Fruit fly (Drosophila melanogaster) whole organism, prepupa: Measurements from ENCODE around the gene CG9098.

ENCODE experiments used
- CG10631 ChIP-seq: fragments of 200-800 bp; sonication (Bioruptor generic); optimal IDR thresholded peaks from 2 replicates; lab custom pipeline; 2016; ENCODE audit warnings: missing biosample characterization, missing genetic modification characterization
- CG11762 ChIP-seq: fragments of 200-800 bp; sonication (Bioruptor generic); optimal IDR thresholded peaks from 3 replicates; lab custom pipeline; 2016; ENCODE audit warnings: missing biosample characterization, missing genetic modification characterization; ENCODE audit not compliant: insufficient read depth
- CG11902 ChIP-seq: fragments of 200-800 bp; sonication (Bioruptor generic); optimal IDR thresholded peaks from 3 replicates; lab custom pipeline; 2016; ENCODE audit warnings: missing biosample characterization, missing genetic modification characterization
- CG1621 ChIP-seq: fragments of 200-800 bp; sonication (Bioruptor generic); optimal IDR thresholded peaks from 3 replicates; lab custom pipeline; 2018; ENCODE audit warnings: missing biosample characterization, mild to moderate bottlenecking, missing genetic modification characterization
- CG16779 ChIP-seq: fragments of 200-800 bp; sonication (Bioruptor generic); optimal IDR thresholded peaks from 3 replicates; lab custom pipeline; 2017; ENCODE audit warnings: missing biosample characterization, mild to moderate bottlenecking, missing genetic modification characterization
- CG3032 ChIP-seq: fragments of 200-800 bp; optimal IDR thresholded peaks from 2 replicates; lab custom pipeline; 2019; ENCODE audit warnings: missing biosample characterization, mild to moderate bottlenecking, missing genetic modification characterization, moderate library complexity
- CG31627 ChIP-seq: fragments of 200-800 bp; sonication (Bioruptor generic); optimal IDR thresholded peaks from 3 replicates; lab custom pipeline; 2016; ENCODE audit warnings: missing biosample characterization, missing genetic modification characterization
- CG3919 ChIP-seq: fragments of 200-800 bp; sonication (Bioruptor generic); optimal IDR thresholded peaks from 3 replicates; lab custom pipeline; 2016; ENCODE audit warnings: missing biosample characterization, missing genetic modification characterization
- CG6163 ChIP-seq: fragments of 200-800 bp; sonication (Bioruptor generic); IDR thresholded peaks from 3 replicates; pipeline ENCODE4 v1.3.6; 2022; ENCODE audit warnings: missing biosample characterization, missing genetic modification characterization
- CG6276 ChIP-seq: fragments of 200-800 bp; sonication (Bioruptor generic); optimal IDR thresholded peaks from 2 replicates; lab custom pipeline; 2017; ENCODE audit warnings: missing biosample characterization, mild to moderate bottlenecking, missing genetic modification characterization
- CG6808 ChIP-seq: fragments of 200-800 bp; sonication (Bioruptor generic); optimal IDR thresholded peaks from 3 replicates; lab custom pipeline; 2017; ENCODE audit warnings: missing biosample characterization, missing genetic modification characterization, mild to moderate bottlenecking, moderate library complexity, missing genetic modification reagents
- CG6854 ChIP-seq: fragments of 200-800 bp; sonication (Bioruptor generic); optimal IDR thresholded peaks from 2 replicates; lab custom pipeline; 2017; ENCODE audit warnings: missing biosample characterization, mild to moderate bottlenecking, missing genetic modification characterization
- CG7368 ChIP-seq: fragments of 200-800 bp; sonication (Bioruptor generic); optimal IDR thresholded peaks from 3 replicates; lab custom pipeline; 2016; ENCODE audit warnings: missing biosample characterization, missing genetic modification characterization
- CG8119 ChIP-seq: fragments of 200-800 bp; sonication (Bioruptor generic); IDR thresholded peaks from 3 replicates; pipeline ENCODE4 v1.3.6; 2022; ENCODE audit warnings: missing biosample characterization, missing genetic modification characterization
- Eip75B ChIP-seq: fragments of 200-800 bp; sonication (Bioruptor generic); optimal IDR thresholded peaks from 3 replicates; lab custom pipeline; 2016; ENCODE audit warnings: missing biosample characterization, missing genetic modification characterization
- Eip78C ChIP-seq: fragments of 200-800 bp; sonication (Bioruptor generic); peaks from one replicate; lab custom pipeline; 2016; ENCODE audit warnings: missing biosample characterization, missing genetic modification characterization
- Eip93F ChIP-seq: fragments of 200-800 bp; sonication (Bioruptor generic); optimal IDR thresholded peaks from 2 replicates; lab custom pipeline; 2016; ENCODE audit warnings: missing biosample characterization, mild to moderate bottlenecking, missing genetic modification characterization
- Ets96B ChIP-seq: fragments of 200-800 bp; optimal IDR thresholded peaks from 2 replicates; lab custom pipeline; 2019; ENCODE audit warnings: missing biosample characterization, mild to moderate bottlenecking, missing genetic modification characterization, moderate library complexity
- Gug ChIP-seq: fragments of 200-800 bp; sonication (Bioruptor generic); IDR thresholded peaks from 2 replicates; pipeline ENCODE4 v1.3.6; 2022; ENCODE audit warnings: missing biosample characterization, missing genetic modification characterization
- Hr38 ChIP-seq: sonication (Bioruptor generic); optimal IDR thresholded peaks from 2 replicates; lab custom pipeline; 2016; ENCODE audit warnings: missing biosample characterization, missing genetic modification characterization
- Met ChIP-seq: fragments of 200-800 bp; sonication (Bioruptor generic); optimal IDR thresholded peaks from 3 replicates; lab custom pipeline; 2016; ENCODE audit warnings: missing biosample characterization, missing genetic modification characterization
- Sox102F ChIP-seq: fragments of 200-800 bp; sonication (Bioruptor generic); optimal IDR thresholded peaks from 2 replicates; lab custom pipeline; 2016; ENCODE audit warnings: missing biosample characterization, mild to moderate bottlenecking, missing genetic modification characterization
- Sox14 ChIP-seq: fragments of 200-800 bp; sonication (Bioruptor generic); optimal IDR thresholded peaks from 3 replicates; lab custom pipeline; 2016; ENCODE audit warnings: missing biosample characterization, missing genetic modification characterization
- Sox15 ChIP-seq: fragments of 200-800 bp; sonication (Bioruptor generic); optimal IDR thresholded peaks from 3 replicates; lab custom pipeline; 2016; ENCODE audit warnings: missing biosample characterization, missing genetic modification characterization
- acj6 ChIP-seq: fragments of 200-800 bp; sonication (Bioruptor generic); optimal IDR thresholded peaks from 3 replicates; lab custom pipeline; 2016; ENCODE audit warnings: missing biosample characterization, missing genetic modification characterization
- dsx ChIP-seq: fragments of 200-800 bp; optimal IDR thresholded peaks from 3 replicates; lab custom pipeline; 2019; ENCODE audit warnings: missing biosample characterization, mild to moderate bottlenecking, missing genetic modification characterization, moderate library complexity; ENCODE audit not compliant: poor library complexity, severe bottlenecking
- eg ChIP-seq: fragments of 200-800 bp; sonication (Bioruptor generic); IDR thresholded peaks from 3 replicates; pipeline ENCODE4 v1.3.6; 2022; ENCODE audit warnings: missing biosample characterization, missing genetic modification characterization
- esn ChIP-seq: fragments of 200-800 bp; sonication (Bioruptor generic); optimal IDR thresholded peaks from 2 replicates; lab custom pipeline; 2016; ENCODE audit warnings: missing biosample characterization, mild to moderate bottlenecking, missing genetic modification characterization, moderate library complexity
- fd59A ChIP-seq: fragments of 200-800 bp; sonication (Bioruptor generic); optimal IDR thresholded peaks from 2 replicates; lab custom pipeline; 2017; ENCODE audit warnings: missing biosample characterization, mild to moderate bottlenecking, missing genetic modification characterization, missing genetic modification reagents
- fkh ChIP-seq: fragments of 200-800 bp; sonication (Bioruptor generic); optimal IDR thresholded peaks from 3 replicates; lab custom pipeline; 2017; ENCODE audit warnings: missing biosample characterization, mild to moderate bottlenecking, missing genetic modification characterization, moderate library complexity
- net ChIP-seq: fragments of 200-800 bp; sonication (Bioruptor generic); optimal IDR thresholded peaks from 3 replicates; lab custom pipeline; 2016; ENCODE audit warnings: missing biosample characterization, missing genetic modification characterization
- salr ChIP-seq, 2 experiments: fragments of 200-800 bp; sonication (Bioruptor generic); optimal IDR thresholded peaks; 3 replicates each; lab custom pipeline; 2016 to 2018; ENCODE audit warnings: missing biosample characterization in 2 of 2, missing genetic modification characterization in 2 of 2, mild to moderate bottlenecking in 1 of 2
- ss ChIP-seq, 2 experiments: fragments of 200-800 bp; sonication (Bioruptor generic); optimal IDR thresholded peaks; 2 replicates in 1 of 2; 3 replicates in 1 of 2; lab custom pipeline; 2017 to 2018; ENCODE audit warnings: mild to moderate bottlenecking in 2 of 2, missing biosample characterization in 2 of 2, missing genetic modification characterization in 2 of 2, moderate library complexity in 1 of 2
- svp ChIP-seq: fragments of 200-800 bp; sonication (Bioruptor generic); peaks from one replicate; lab custom pipeline; 2016; ENCODE audit warnings: missing biosample characterization, missing genetic modification characterization
- topi ChIP-seq: fragments of 200-800 bp; sonication (Bioruptor generic); optimal IDR thresholded peaks from 3 replicates; lab custom pipeline; 2016; ENCODE audit warnings: missing biosample characterization, missing genetic modification characterization
- vri ChIP-seq: fragments of 200-800 bp; sonication (Bioruptor generic); optimal IDR thresholded peaks from 3 replicates; lab custom pipeline; 2016; ENCODE audit warnings: missing biosample characterization, mild to moderate bottlenecking, missing genetic modification characterization

Gene CG9098

dm6 chr2L:5978333-5979054, 33.6 kb downstream of the CG9098 start:
- peak; percentile 13 for TF ChIP-seq CG3032 (tag; lab: Kevin White, UChicago)
- peak; percentile 27 for TF ChIP-seq vri (GFP tag; lab: Kevin White, UChicago)
- TF ChIP-seq CG6854 (GFP tag; lab: Kevin White, UChicago) = peak; percentile 24
- TF ChIP-seq CG16779 = no peak
- no peak for TF ChIP-seq CG11902
- no peak for TF ChIP-seq CG10631 (GFP tag; lab: Kevin White, UChicago)
- TF ChIP-seq esn (GFP tag; lab: Kevin White, UChicago) = peak; percentile 18
- TF ChIP-seq Hr38 (GFP tag; lab: Kevin White, UChicago) = no peak
- TF ChIP-seq Ets96B = no peak
- peak; percentile 4 for TF ChIP-seq net (GFP tag; lab: Kevin White, UChicago)
- peak; percentile 20 for TF ChIP-seq CG1621 (tag; lab: Kevin White, UChicago)
- TF ChIP-seq CG3919 (GFP tag; lab: Kevin White, UChicago) = peak; percentile 61
- peak; percentile 39 for TF ChIP-seq CG7368 (GFP tag; lab: Kevin White, UChicago)
- TF ChIP-seq CG6163 (GFP tag; lab: Robert Waterston, UW) = no peak
- no peak for TF ChIP-seq CG31627 (GFP tag; lab: Kevin White, UChicago)
- TF ChIP-seq Met (GFP tag; lab: Kevin White, UChicago) = peak; percentile 44
- TF ChIP-seq CG11762 (GFP tag; lab: Kevin White, UChicago) = no peak
- peak; percentile 19 for TF ChIP-seq Sox14 (GFP tag; lab: Kevin White, UChicago)
- peak in 1 of 2 experiments; percentile 55 for TF ChIP-seq ss (GFP tag; optimal IDR thresholded peaks at IDR 0.05; lab: Kevin White, UChicago)
- peak; percentile 21 for TF ChIP-seq topi
- TF ChIP-seq Eip93F = peak; percentile 64
- TF ChIP-seq Eip78C (GFP tag; lab: Kevin White, UChicago) = peak; percentile 2
- peak; percentile 19 for TF ChIP-seq Sox102F (GFP tag; lab: Kevin White, UChicago)
- peak; percentile 13 for TF ChIP-seq CG6808 (GFP tag; lab: Kevin White, UChicago)
- TF ChIP-seq svp = peak; percentile 95

dm6 chr2L:5977729-5978078, 34.4 kb downstream of the CG9098 start:
- TF ChIP-seq Gug (GFP tag; lab: Robert Waterston, UW) = no peak

- no peak for TF ChIP-seq CG11902
- peak; percentile 17 for TF ChIP-seq CG7368 (GFP tag; lab: Kevin White, UChicago)
- no peak for TF ChIP-seq salr (GFP tag; optimal IDR thresholded peaks at IDR 0.05; lab: Kevin White, UChicago)
- TF ChIP-seq fkh = peak; percentile 90
- peak; percentile 14 for TF ChIP-seq Met (GFP tag; lab: Kevin White, UChicago)
- no peak for TF ChIP-seq Eip93F
- peak; percentile 0 for TF ChIP-seq Sox102F (GFP tag; lab: Kevin White, UChicago)
- TF ChIP-seq esn (GFP tag; lab: Kevin White, UChicago) = no peak
- TF ChIP-seq ss (GFP tag; optimal IDR thresholded peaks at IDR 0.05; lab: Kevin White, UChicago) = peak; percentile 9 to 77
- TF ChIP-seq dsx (GFP tag; lab: Kevin White, UChicago) = peak; percentile 11
- peak; percentile 41 for TF ChIP-seq CG6854 (GFP tag; lab: Kevin White, UChicago)
- TF ChIP-seq CG8119 (GFP tag; lab: Robert Waterston, UW) = no peak
- no peak for TF ChIP-seq Sox15
- TF ChIP-seq vri (GFP tag; lab: Kevin White, UChicago) = peak; percentile 52
- TF ChIP-seq eg = no peak
- peak; percentile 63 for TF ChIP-seq Eip78C (GFP tag; lab: Kevin White, UChicago)
- TF ChIP-seq CG1621 (tag; lab: Kevin White, UChicago) = no peak
- TF ChIP-seq svp = peak; percentile 62
- peak; percentile 66 for TF ChIP-seq Sox14 (GFP tag; lab: Kevin White, UChicago)
- TF ChIP-seq acj6 = no peak
- no peak for TF ChIP-seq CG3032 (tag; lab: Kevin White, UChicago)
- TF ChIP-seq Ets96B = no peak
- no peak for TF ChIP-seq CG6276 (GFP tag; lab: Kevin White, UChicago)
- TF ChIP-seq CG3919 (GFP tag; lab: Kevin White, UChicago) = peak; percentile 15
- no peak for TF ChIP-seq fd59A (GFP tag; lab: Kevin White, UChicago)
- TF ChIP-seq Eip75B (GFP tag; lab: Kevin White, UChicago) = no peak
These were observed 34.9 kb downstream of the CG9098 start for dm6 chr2L:5977070-5977728.
